Worm (Caenorhabditis elegans): Measurements from ENCODE around the gene C55A1.11.

- TF ChIP-seq ztf-4 (tag; optimal IDR thresholded peaks at IDR 0.05) (no peak), nhr-12 (tag; optimal IDR thresholded peaks at IDR 0.05) (no peak), lin-11 (tag; optimal IDR thresholded peaks at IDR 0.05) (no peak), lin-39 (tag; optimal IDR thresholded peaks at IDR 0.05) (no peak)
These were observed 41.1 kb downstream of the C55A1.11 start for ce11 chrV:15666718-15667117.

All from whole organism, L2 larva.